Fruit fly (Drosophila melanogaster): Measurements from ENCODE around the gene CheA84a.

CheA84a gene

DNA sequence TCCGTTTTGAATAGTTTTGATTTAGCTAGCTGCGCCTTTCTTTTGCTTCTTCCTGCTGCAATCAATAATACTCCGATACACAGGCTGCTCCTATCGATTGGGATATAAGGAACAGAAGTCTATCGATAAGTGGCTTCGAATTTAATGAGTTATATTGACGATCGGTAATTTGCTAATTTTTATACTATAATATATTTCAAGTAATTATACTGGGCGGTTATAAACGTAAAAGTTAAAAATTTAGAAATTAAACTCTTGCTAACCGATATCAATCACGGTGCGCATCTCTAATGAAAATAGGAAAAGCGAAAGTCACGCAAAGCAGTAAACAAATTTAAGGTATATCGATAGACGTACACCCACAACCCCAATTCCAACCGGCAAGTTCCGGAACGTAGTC lies 39.1 kb upstream of the CheA84a start, which contains the start of the genes CG9636, CG18749 and CG33722 (continued):
- TF ChIP-seq CG7928 (GFP tag; optimal IDR thresholded peaks at IDR 0.05) (no peak), fru (optimal IDR thresholded peaks at IDR 0.05) (no peak), CG17829 (tag; optimal IDR thresholded peaks at IDR 0.05) (peak; percentile 82), CG10209 (GFP tag; optimal IDR thresholded peaks at IDR 0.05) (peak; percentile 34), pnt (GFP tag; optimal IDR thresholded peaks at IDR 0.05) (peak; percentile 18), CG31224 (GFP tag; IDR thresholded peaks at IDR 0.05) (no peak), CG18476 (GFP tag; optimal IDR thresholded peaks at IDR 0.05) (peak; percentile 55), vnd (GFP tag; IDR thresholded peaks at IDR 0.05; ENCODE audit: partially characterized antibody) (peak; percentile 95), CG17361 (GFP tag; IDR thresholded peaks at IDR 0.05) (peak; percentile 80), CG14860 (GFP tag; IDR thresholded peaks at IDR 0.05; ENCODE audit: partially characterized antibody) (peak; percentile 97), CG6854 (GFP tag; optimal IDR thresholded peaks at IDR 0.05) (no peak), amos (GFP tag; IDR thresholded peaks at IDR 0.05; ENCODE audit: partially characterized antibody) (peak; percentile 88), dysf (GFP tag; IDR thresholded peaks at IDR 0.05) (peak; percentile 53; the same call in 2 of the 3 replicates), CG17568 (GFP tag; optimal IDR thresholded peaks at IDR 0.05) (peak; percentile 59), en (GFP tag; optimal IDR thresholded peaks at IDR 0.05) (no peak), Kr (GFP tag; optimal IDR thresholded peaks at IDR 0.05) (no peak), slou (GFP tag; optimal IDR thresholded peaks at IDR 0.05) (peak; percentile 27), sug (tag; optimal IDR thresholded peaks at IDR 0.05) (peak; percentile 72), CG12769 (tag; optimal IDR thresholded peaks at IDR 0.05) (peak; percentile 46), CG8290 (GFP tag; optimal IDR thresholded peaks at IDR 0.05) (peak; percentile 77), CG8290 (tag; optimal IDR thresholded peaks at IDR 0.05) (peak in 1 of 2 experiments; percentile 60), run (tag; optimal IDR thresholded peaks at IDR 0.05) (peak; percentile 3), CG8944 (GFP tag; optimal IDR thresholded peaks at IDR 0.05) (no peak), CG14965 (GFP tag; optimal IDR thresholded peaks at IDR 0.05; ENCODE audit: borderline replicate concordance) (no peak), Asciz (GFP tag; optimal IDR thresholded peaks at IDR 0.05) (peak; percentile 38), CG12219 (GFP tag; optimal IDR thresholded peaks at IDR 0.05) (no peak), CG17612 (GFP tag; IDR thresholded peaks at IDR 0.05) (no peak), gce (GFP tag; IDR thresholded peaks at IDR 0.05) (0 out of 3 replicates have a peak, but pooled peaks have one; percentile 36), CG2712 (tag; optimal IDR thresholded peaks at IDR 0.05) (peak; percentile 84), zf30C (GFP tag; optimal IDR thresholded peaks at IDR 0.05) (no peak), mld (GFP tag; IDR thresholded peaks at IDR 0.05; ENCODE audit: partially characterized antibody) (peak; percentile 90), CG17186 (GFP tag; optimal IDR thresholded peaks at IDR 0.05) (peak; percentile 50), shn (GFP tag; optimal IDR thresholded peaks at IDR 0.05) (no peak), Sry-δ (GFP tag; optimal IDR thresholded peaks at IDR 0.05) (peak; percentile 81), CG10543 (GFP tag; optimal IDR thresholded peaks at IDR 0.05) (peak; percentile 57), ap (GFP tag; IDR thresholded peaks at IDR 0.05) (no peak), CG2889 (GFP tag; IDR thresholded peaks at IDR 0.05) (no peak), Med (GFP tag) (peak; percentile 84), Spps (tag; optimal IDR thresholded peaks at IDR 0.05) (peak; percentile 64), CG9932 (GFP tag; IDR thresholded peaks at IDR 0.05) (peak; percentile 77), B-H1 (GFP tag; IDR thresholded peaks at IDR 0.05) (peak; percentile 53; the same call in 2 of the 3 replicates), ro (GFP tag; IDR thresholded peaks at IDR 0.05) (no peak), Dip3 (GFP tag; optimal IDR thresholded peaks at IDR 0.05) (peak; percentile 20), CG8089 (GFP tag; optimal IDR thresholded peaks at IDR 0.05) (no peak), fd102C (GFP tag; optimal IDR thresholded peaks at IDR 0.05) (no peak), usp (GFP tag; optimal IDR thresholded peaks at IDR 0.05) (no peak), Trl (optimal IDR thresholded peaks at IDR 0.05) (no peak), Trl (GFP tag; optimal IDR thresholded peaks at IDR 0.05) (peak; percentile 48), CG4707 (GFP tag; optimal IDR thresholded peaks at IDR 0.05) (no peak), TFAM (GFP tag; optimal IDR thresholded peaks at IDR 0.05) (no peak), her (GFP tag; optimal IDR thresholded peaks at IDR 0.05) (no peak), CG2120 (GFP tag; optimal IDR thresholded peaks at IDR 0.05) (peak; percentile 79)
